Fruit fly (Drosophila melanogaster) whole organism, pupa: ENCODE results near the gene Hnf4.

Experiments used
- CG10348 ChIP-seq: fragments of 200-800 bp; sonication (Bioruptor generic); IDR thresholded peaks from 2 replicates; pipeline ENCODE4 v1.3.6; 2022; ENCODE audit warnings: missing biosample characterization, missing genetic modification characterization
- CG12605 ChIP-seq: fragments of 200-800 bp; sonication (Bioruptor generic); IDR thresholded peaks from 2 replicates; pipeline ENCODE4 v1.3.6; 2022; ENCODE audit warnings: missing biosample characterization, missing genetic modification characterization
- CG13204 ChIP-seq: fragments of 200-800 bp; sonication (Bioruptor generic); optimal IDR thresholded peaks from 2 replicates; lab custom pipeline; 2018; ENCODE audit warnings: missing biosample characterization, mild to moderate bottlenecking, missing genetic modification characterization, moderate library complexity
- CG14655 ChIP-seq: fragments of 200-800 bp; sonication (Bioruptor generic); optimal IDR thresholded peaks from 3 replicates; lab custom pipeline; 2017; ENCODE audit warnings: mild to moderate bottlenecking, missing biosample characterization, missing genetic modification reagents, missing genetic modification characterization
- CG15710 ChIP-seq: fragments of 200-800 bp; sonication (Bioruptor generic); optimal IDR thresholded peaks from 2 replicates; lab custom pipeline; 2018; ENCODE audit warnings: missing biosample characterization, mild to moderate bottlenecking, missing genetic modification characterization, moderate library complexity
- CG17806 ChIP-seq: fragments of 200-800 bp; sonication (Bioruptor generic); optimal IDR thresholded peaks from 2 replicates; lab custom pipeline; 2018; ENCODE audit warnings: missing biosample characterization, mild to moderate bottlenecking, missing genetic modification characterization, moderate library complexity
- CG32121 ChIP-seq: fragments of 200-800 bp; sonication (Bioruptor generic); IDR thresholded peaks from 2 replicates; pipeline ENCODE4 v1.3.6; 2022; ENCODE audit warnings: missing biosample characterization, missing genetic modification characterization
- CG34367 ChIP-seq: fragments of 200-800 bp; sonication (Bioruptor generic); optimal IDR thresholded peaks from 2 replicates; lab custom pipeline; 2018; ENCODE audit warnings: missing biosample characterization, mild to moderate bottlenecking, missing genetic modification characterization
- CG4496 ChIP-seq: fragments of 200-800 bp; sonication (Bioruptor generic); IDR thresholded peaks from 3 replicates; pipeline ENCODE4 v1.3.6; 2022; ENCODE audit warnings: missing biosample characterization, missing genetic modification characterization
- CG8159 ChIP-seq: fragments of 200-800 bp; sonication (Bioruptor generic); optimal IDR thresholded peaks from 3 replicates; lab custom pipeline; 2018; ENCODE audit warnings: missing biosample characterization, mild to moderate bottlenecking, missing genetic modification characterization, moderate library complexity
- CG8301 ChIP-seq: fragments of 200-800 bp; sonication (Bioruptor generic); optimal IDR thresholded peaks from 2 replicates; lab custom pipeline; 2018; ENCODE audit warnings: missing biosample characterization, mild to moderate bottlenecking, missing genetic modification characterization
- CG9948 ChIP-seq: fragments of 200-800 bp; sonication (Bioruptor generic); optimal IDR thresholded peaks from 2 replicates; lab custom pipeline; 2018; ENCODE audit warnings: missing biosample characterization, mild to moderate bottlenecking, missing genetic modification characterization, moderate library complexity
- D1 ChIP-seq: fragments of 200-800 bp; sonication (Bioruptor generic); optimal IDR thresholded peaks from 2 replicates; lab custom pipeline; 2018; ENCODE audit warnings: missing biosample characterization, mild to moderate bottlenecking, missing genetic modification characterization, moderate library complexity
- EcR ChIP-seq: fragments of 200-800 bp; sonication (Bioruptor generic); optimal IDR thresholded peaks from 3 replicates; lab custom pipeline; 2019; ENCODE audit warnings: missing biosample characterization, missing genetic modification characterization, mild to moderate bottlenecking, moderate library complexity, missing genetic modification reagents
- Ets98B ChIP-seq: fragments of 200-800 bp; sonication (Bioruptor generic); IDR thresholded peaks from 2 replicates; pipeline ENCODE4 v1.3.6; 2022; ENCODE audit warnings: missing biosample characterization, missing genetic modification characterization
- Pif1A ChIP-seq: fragments of 200-800 bp; sonication (Bioruptor generic); optimal IDR thresholded peaks from 3 replicates; lab custom pipeline; 2016; ENCODE audit warnings: missing biosample characterization, missing genetic modification characterization
- Pif1B ChIP-seq: fragments of 200-800 bp; sonication (Bioruptor generic); optimal IDR thresholded peaks from 3 replicates; lab custom pipeline; 2016; ENCODE audit warnings: missing biosample characterization, missing genetic modification characterization
- Snoo ChIP-seq: fragments of 200-800 bp; sonication (Bioruptor generic); optimal IDR thresholded peaks from 3 replicates; lab custom pipeline; 2017; ENCODE audit warnings: missing biosample characterization, mild to moderate bottlenecking, missing genetic modification characterization, inconsistent platforms
- fd96Ca ChIP-seq: fragments of 200-800 bp; sonication (Bioruptor generic); IDR thresholded peaks from 3 replicates; pipeline ENCODE4 v1.3.6; 2022; ENCODE audit warnings: missing biosample characterization, missing genetic modification characterization
- gl ChIP-seq: fragments of 200-800 bp; sonication (Bioruptor generic); optimal IDR thresholded peaks from 2 replicates; lab custom pipeline; 2018; ENCODE audit warnings: missing biosample characterization, mild to moderate bottlenecking, missing genetic modification characterization
- rn ChIP-seq: fragments of 200-800 bp; sonication (Bioruptor generic); IDR thresholded peaks from 2 replicates; pipeline ENCODE4 v1.3.6; 2022; ENCODE audit warnings: missing biosample characterization, missing genetic modification characterization

The Hnf4 gene

DNA sequence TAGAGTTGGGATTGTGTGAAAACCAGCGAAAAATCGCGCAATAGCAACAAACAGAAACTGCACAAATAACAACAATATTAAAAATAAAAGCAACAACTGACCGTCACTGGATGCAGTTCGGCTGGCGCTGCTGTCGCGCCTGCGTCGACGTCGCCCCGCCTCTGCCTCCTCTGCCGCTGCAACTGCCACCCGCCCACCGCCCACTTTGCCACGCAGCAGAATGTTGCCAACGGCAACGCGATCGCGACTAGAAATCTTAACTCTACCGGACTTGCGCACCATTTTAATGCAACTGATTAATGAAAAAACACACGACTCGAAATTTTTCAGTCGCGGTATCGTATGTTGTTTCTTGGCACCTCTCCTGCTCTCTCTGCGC is 18.5 kb downstream of the Hnf4 start:
- TF ChIP-seq CG8301 (no peak), CG14655 (GFP tag; lab: Kevin White, UChicago) (no peak), CG15710 (tag; lab: Kevin White, UChicago) (no peak), CG10348 (GFP tag; lab: Robert Waterston, UW) (no peak), rn (no peak), D1 (tag; lab: Kevin White, UChicago) (no peak), CG4496 (GFP tag; lab: Robert Waterston, UW) (no peak), gl (tag; lab: Kevin White, UChicago) (no peak), CG8159 (no peak), Pif1A (GFP tag; lab: Kevin White, UChicago) (no peak), Ets98B (GFP tag; lab: Robert Waterston, UW) (no peak), CG32121 (GFP tag; lab: Robert Waterston, UW) (no peak), Pif1B (GFP tag; lab: Kevin White, UChicago) (no peak), CG17806 (tag; lab: Kevin White, UChicago) (no peak), fd96Ca (GFP tag; lab: Robert Waterston, UW) (no peak; the same call in 1 of the 3 replicates), EcR (no peak), CG13204 (GFP tag; lab: Kevin White, UChicago) (no peak), Snoo (tag; lab: Kevin White, UChicago) (no peak)

DNA sequence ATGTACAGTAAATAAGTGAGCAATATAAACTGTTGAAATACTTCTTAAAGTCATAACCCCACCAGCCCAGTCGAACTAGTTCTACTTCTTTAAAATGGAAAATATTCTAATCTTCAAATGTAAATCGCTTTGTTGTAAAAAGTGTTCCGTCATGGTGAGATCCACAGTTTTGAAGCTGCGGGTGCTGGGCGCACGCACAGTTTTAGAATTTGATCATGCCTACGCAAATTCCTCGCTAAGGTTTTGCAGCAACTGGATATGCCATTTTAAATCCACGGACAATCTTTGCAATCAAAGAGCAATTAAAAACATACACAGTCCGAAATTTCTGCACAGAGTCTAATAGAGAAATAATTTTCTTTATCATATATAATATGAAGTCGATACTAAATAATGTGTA is 19.0 kb downstream of the Hnf4 start:
- no peak for TF ChIP-seq D1 (tag; lab: Kevin White, UChicago)

DNA sequence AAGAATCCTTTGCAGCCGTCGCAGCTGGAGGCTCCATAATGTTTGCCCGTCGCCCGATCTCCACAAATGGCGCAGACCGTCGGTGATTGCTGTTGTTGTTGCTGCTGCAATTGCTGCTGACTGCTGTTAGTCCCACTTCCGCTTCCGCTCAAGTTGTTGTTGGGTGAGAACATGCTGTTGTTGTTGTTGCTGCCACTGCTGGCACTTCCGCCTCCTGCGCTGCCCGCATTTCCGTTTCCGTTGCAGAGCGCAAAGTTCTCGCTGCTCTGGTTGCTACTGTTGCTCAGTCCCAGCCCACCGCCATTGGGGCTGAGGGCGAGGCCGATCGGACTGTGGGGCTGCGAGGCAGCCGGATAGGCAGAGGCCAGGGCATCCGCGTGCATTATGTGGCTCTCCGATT is 19.6 kb downstream of the Hnf4 start:
- TF ChIP-seq CG9948 (no peak), CG34367 (tag; lab: Kevin White, UChicago) (no peak)

DNA sequence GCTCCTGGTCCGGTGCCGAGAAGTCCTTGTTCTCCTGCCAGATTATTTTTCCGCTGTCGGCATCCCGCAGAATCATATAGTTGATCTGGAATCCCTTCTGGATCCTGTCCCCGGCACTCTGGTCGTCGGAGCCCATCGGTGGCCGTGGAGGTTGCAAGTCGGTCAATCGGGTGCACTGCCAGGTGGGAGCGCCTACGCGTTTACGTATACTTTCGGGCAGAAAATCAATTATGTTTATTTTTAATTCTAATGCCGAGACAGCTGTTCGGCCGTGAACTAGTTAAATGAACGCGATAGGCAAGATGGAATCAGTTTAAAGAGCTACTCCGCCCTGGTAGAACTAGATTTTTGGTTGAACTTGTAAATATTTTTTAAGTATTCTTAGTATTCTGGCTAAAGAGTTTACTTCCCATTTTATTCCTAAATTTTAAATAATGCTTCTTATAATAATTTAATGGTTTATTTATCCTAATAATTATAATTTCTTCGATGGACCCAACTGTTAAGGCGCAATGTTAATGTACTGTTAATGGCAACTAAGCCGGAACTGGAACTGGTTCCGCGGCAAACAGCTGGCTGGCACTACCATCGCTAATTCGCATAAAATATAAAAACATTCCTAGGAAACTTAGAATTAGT is 23.6 kb downstream of the Hnf4 start, which contains the start of the genes PrBP and Trs23:
TSS of gene PrBP (minus strand) at position 288 of the 639 bp plus-strand sequence.
TSS of gene Trs23 (plus strand) at position 564 of the 639 bp plus-strand sequence.
- TF ChIP-seq fd96Ca (GFP tag; lab: Robert Waterston, UW) = no peak
- TF ChIP-seq D1 (tag; lab: Kevin White, UChicago) = no peak
- TF ChIP-seq CG13204 (GFP tag; lab: Kevin White, UChicago) = no peak
- TF ChIP-seq EcR = no peak
- TF ChIP-seq CG17806 (tag; lab: Kevin White, UChicago) = no peak
- no peak for TF ChIP-seq CG34367 (tag; lab: Kevin White, UChicago)
- no peak for TF ChIP-seq CG32121 (GFP tag; lab: Robert Waterston, UW)
- TF ChIP-seq CG10348 (GFP tag; lab: Robert Waterston, UW) = no peak
- TF ChIP-seq Ets98B (GFP tag; lab: Robert Waterston, UW) = no peak; the same call in 1 of the 2 replicates
- TF ChIP-seq CG15710 (tag; lab: Kevin White, UChicago) = no peak

DNA sequence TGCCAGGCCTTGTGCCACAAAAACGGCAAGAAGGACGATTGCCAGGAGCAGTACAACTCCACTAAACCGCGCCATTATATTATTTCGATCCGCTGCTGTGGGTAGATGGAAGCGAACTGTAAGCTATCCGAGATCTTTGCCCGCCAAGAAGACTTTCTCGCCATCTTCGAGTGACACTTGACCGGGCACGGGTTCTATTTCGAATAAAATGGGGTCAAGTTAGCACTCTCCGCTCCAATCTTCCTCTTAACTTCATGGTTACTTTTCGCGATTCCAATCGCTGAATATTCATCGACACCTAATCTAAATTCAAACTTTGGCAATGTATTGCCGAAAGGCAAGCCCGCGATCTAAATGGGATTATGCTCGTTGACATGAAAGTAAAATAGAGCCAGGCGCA is 25.1 kb downstream of the Hnf4 start, which contains the start of gene CG9289:
TSS of gene CG9289 (minus strand) at position 101 of the 400 bp plus-strand sequence.
- TF ChIP-seq Ets98B (GFP tag; lab: Robert Waterston, UW) (no peak), CG12605 (GFP tag; lab: Robert Waterston, UW) (no peak), CG17806 (tag; lab: Kevin White, UChicago) (no peak), CG34367 (tag; lab: Kevin White, UChicago) (no peak), EcR (no peak), CG4496 (GFP tag; lab: Robert Waterston, UW) (no peak), D1 (tag; lab: Kevin White, UChicago) (no peak), Snoo (tag; lab: Kevin White, UChicago) (no peak), CG13204 (GFP tag; lab: Kevin White, UChicago) (no peak), Pif1A (GFP tag; lab: Kevin White, UChicago) (no peak), CG14655 (GFP tag; lab: Kevin White, UChicago) (no peak), CG8159 (no peak), CG8301 (no peak), CG15710 (tag; lab: Kevin White, UChicago) (no peak), CG10348 (GFP tag; lab: Robert Waterston, UW) (no peak)

DNA sequence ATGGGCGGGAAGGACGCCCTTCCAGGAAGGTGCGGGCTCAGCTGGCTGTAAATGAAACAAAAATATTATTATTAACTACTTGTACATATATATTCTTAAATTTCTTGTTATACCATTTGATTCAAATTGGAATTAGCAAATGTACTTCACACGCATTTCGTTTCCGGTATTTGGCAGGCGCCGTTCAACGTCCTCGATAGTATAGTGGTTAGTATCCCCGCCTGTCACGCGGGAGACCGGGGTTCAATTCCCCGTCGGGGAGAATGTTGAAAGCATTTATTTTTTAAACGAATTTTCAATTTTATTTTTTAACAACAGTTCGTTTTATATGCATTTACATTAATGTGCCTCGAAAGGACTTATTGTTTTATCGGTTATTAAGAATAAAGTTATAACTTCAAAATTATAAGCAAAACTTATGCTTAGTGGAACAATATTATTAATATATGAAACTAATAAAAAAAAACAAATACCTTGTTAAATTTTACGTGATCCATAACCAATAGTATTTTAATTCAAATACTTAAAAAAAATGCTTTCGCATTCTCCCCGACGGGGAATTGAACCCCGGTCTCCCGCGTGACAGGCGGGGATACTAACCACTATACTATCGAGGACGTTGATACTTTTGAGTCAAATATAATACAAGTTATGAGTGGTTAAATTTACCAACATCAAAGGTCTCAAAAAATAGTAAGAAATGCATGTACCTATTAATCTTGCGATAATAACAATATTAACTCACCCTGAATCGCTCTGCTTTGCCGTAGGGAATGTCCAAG is 26.0 kb downstream of the Hnf4 start:
- TF ChIP-seq CG9948 (no peak), CG34367 (tag; lab: Kevin White, UChicago) (no peak), EcR (no peak), CG32121 (GFP tag; lab: Robert Waterston, UW) (no peak), CG4496 (GFP tag; lab: Robert Waterston, UW) (no peak), Pif1B (GFP tag; lab: Kevin White, UChicago) (no peak), CG8159 (no peak), fd96Ca (GFP tag; lab: Robert Waterston, UW) (no peak), CG13204 (GFP tag; lab: Kevin White, UChicago) (no peak), CG12605 (GFP tag; lab: Robert Waterston, UW) (no peak), Pif1A (GFP tag; lab: Kevin White, UChicago) (no peak), CG15710 (tag; lab: Kevin White, UChicago) (no peak), CG17806 (tag; lab: Kevin White, UChicago) (no peak), CG8301 (no peak), rn (no peak), Snoo (tag; lab: Kevin White, UChicago) (no peak), D1 (tag; lab: Kevin White, UChicago) (no peak), CG10348 (GFP tag; lab: Robert Waterston, UW) (no peak), CG14655 (GFP tag; lab: Kevin White, UChicago) (no peak)
- TF ChIP-seq, all 21 proteins: peak for 0
